Worm (Caenorhabditis elegans) whole organism, L2 larva: ENCODE results near the gene F58B4.5.
A peak's percentile ranks its signal among the peaks of the same experiment; 100 is the strongest.

Experiments
- F13H6.1 ChIP-seq: sonication (generic microtip); optimal IDR thresholded peaks from 2 replicates; lab custom pipeline; 2016; ENCODE audit warnings: missing genetic modification characterization, missing compliant biosample characterization
- R02D3.7 ChIP-seq: fragments of 150-350 bp; optimal IDR thresholded peaks from 2 replicates; lab custom pipeline; 2014; ENCODE audit warnings: missing biosample characterization, missing genetic modification characterization
- Y55F3AM.14 ChIP-seq: fragments of 200-800 bp; sonication (Bioruptor generic); optimal IDR thresholded peaks from 2 replicates; lab custom pipeline; 2018; ENCODE audit warnings: mild to moderate bottlenecking, missing genetic modification characterization, missing compliant biosample characterization
- aly-2 ChIP-seq: fragments of 150-350 bp; optimal IDR thresholded peaks from 2 replicates; lab custom pipeline; 2014; ENCODE audit warnings: missing biosample characterization, missing genetic modification characterization
- ama-1 ChIP-seq: fragments of 150-350 bp; optimal IDR thresholded peaks from 2 replicates; lab custom pipeline; 2018; ENCODE audit warnings: inconsistent platforms
- ceh-16 ChIP-seq: fragments of 150-350 bp; optimal IDR thresholded peaks from 2 replicates; lab custom pipeline; 2014; ENCODE audit warnings: missing biosample characterization, missing genetic modification characterization
- crh-2 ChIP-seq: sonication (generic microtip); optimal IDR thresholded peaks from 2 replicates; lab custom pipeline; 2017; ENCODE audit warnings: missing biosample characterization, missing genetic modification characterization
- dmd-4 ChIP-seq: sonication (generic microtip); optimal IDR thresholded peaks from 2 replicates; lab custom pipeline; 2017; ENCODE audit warnings: missing biosample characterization, missing genetic modification characterization
- elt-1 ChIP-seq: fragments of 150-350 bp; optimal IDR thresholded peaks from 2 replicates; lab custom pipeline; 2014; ENCODE audit warnings: missing biosample characterization, missing genetic modification characterization
- elt-3 ChIP-seq: sonication (generic microtip); optimal IDR thresholded peaks from 2 replicates; lab custom pipeline; 2017; ENCODE audit warnings: missing biosample characterization, missing genetic modification characterization
- fos-1 ChIP-seq: fragments of 150-350 bp; optimal IDR thresholded peaks from 2 replicates; lab custom pipeline; 2014; ENCODE audit warnings: missing biosample characterization, missing genetic modification characterization
- gmeb-1 ChIP-seq: fragments of 150-350 bp; optimal IDR thresholded peaks from 2 replicates; lab custom pipeline; 2014; ENCODE audit warnings: missing biosample characterization, missing genetic modification characterization
- lin-11 ChIP-seq: fragments of 150-350 bp; sonication (generic microtip); optimal IDR thresholded peaks from 2 replicates; lab custom pipeline; 2014; ENCODE audit warnings: missing biosample characterization, missing genetic modification characterization, inconsistent platforms, mixed read lengths
- lin-39 ChIP-seq: fragments of 150-350 bp; optimal IDR thresholded peaks from 2 replicates; lab custom pipeline; 2014; ENCODE audit warnings: missing biosample characterization, missing genetic modification reagents, missing genetic modification characterization
- lsy-2 ChIP-seq, 2 experiments: fragments of 150-350 bp in 1 of 2; sonication (generic microtip) in 1 of 2; optimal IDR thresholded peaks; 2 replicates each; lab custom pipeline; 2014 to 2017; ENCODE audit warnings: missing biosample characterization in 2 of 2, missing genetic modification characterization in 2 of 2
- mab-5 ChIP-seq: fragments of 150-350 bp; optimal IDR thresholded peaks from 2 replicates; lab custom pipeline; 2014; ENCODE audit warnings: missing biosample characterization, missing genetic modification characterization
- mbf-1 ChIP-seq: sonication (generic microtip); optimal IDR thresholded peaks from 2 replicates; lab custom pipeline; 2017; ENCODE audit warnings: missing biosample characterization, missing genetic modification characterization
- mdl-1 ChIP-seq, 2 experiments: fragments of 150-350 bp in 1 of 2; sonication (generic microtip) in 1 of 2; optimal IDR thresholded peaks; 2 replicates each; lab custom pipeline; 2017; ENCODE audit warnings: missing biosample characterization in 2 of 2, missing genetic modification characterization in 2 of 2
- nhr-11 ChIP-seq: fragments of 150-350 bp; optimal IDR thresholded peaks from 2 replicates; lab custom pipeline; 2014; ENCODE audit warnings: missing biosample characterization, missing genetic modification characterization
- nhr-129 ChIP-seq: fragments of 150-350 bp; optimal IDR thresholded peaks from 2 replicates; lab custom pipeline; 2014; ENCODE audit warnings: missing biosample characterization, missing genetic modification characterization
- nhr-21 ChIP-seq: fragments of 150-350 bp; optimal IDR thresholded peaks from 2 replicates; lab custom pipeline; 2014; ENCODE audit warnings: missing biosample characterization, missing genetic modification characterization
- nhr-237 ChIP-seq: fragments of 150-350 bp; optimal IDR thresholded peaks from 2 replicates; lab custom pipeline; 2014; ENCODE audit warnings: missing biosample characterization, missing genetic modification characterization
- nhr-25 ChIP-seq: fragments of 150-350 bp; sonication (generic microtip); optimal IDR thresholded peaks from 3 replicates; lab custom pipeline; 2014; ENCODE audit warnings: missing biosample characterization, missing genetic modification characterization
- nhr-6 ChIP-seq: fragments of 150-350 bp; optimal IDR thresholded peaks from 2 replicates; lab custom pipeline; 2014; ENCODE audit warnings: missing biosample characterization, missing genetic modification characterization
- peb-1 ChIP-seq: fragments of 150-350 bp; optimal IDR thresholded peaks from 2 replicates; lab custom pipeline; 2014; ENCODE audit warnings: missing biosample characterization, missing genetic modification characterization
- sem-4 ChIP-seq: fragments of 150-350 bp; optimal IDR thresholded peaks from 2 replicates; lab custom pipeline; 2014; ENCODE audit warnings: missing biosample characterization, missing genetic modification reagents, missing genetic modification characterization
- sma-3 ChIP-seq: sonication (generic microtip); optimal IDR thresholded peaks from 2 replicates; lab custom pipeline; 2016; ENCODE audit warnings: missing genetic modification reagents, missing genetic modification characterization, missing compliant biosample characterization
- sma-9 ChIP-seq, 2 experiments: fragments of 150-350 bp in 1 of 2; sonication (generic microtip) in 1 of 2; optimal IDR thresholded peaks; 2 replicates each; lab custom pipeline; 2014 to 2016; ENCODE audit warnings: missing genetic modification characterization in 2 of 2, mild to moderate bottlenecking in 1 of 2, missing biosample characterization in 1 of 2, missing compliant biosample characterization in 1 of 2, missing genetic modification reagents in 1 of 2, moderate library complexity in 1 of 2
- snpc-4 ChIP-seq: fragments of 150-350 bp; optimal IDR thresholded peaks from 2 replicates; lab custom pipeline; 2014; ENCODE audit warnings: missing biosample characterization, missing genetic modification characterization
- unc-39 ChIP-seq: fragments of 150-350 bp; optimal IDR thresholded peaks from 2 replicates; lab custom pipeline; 2014; ENCODE audit warnings: missing biosample characterization, missing genetic modification characterization
- unc-55 ChIP-seq: fragments of 150-350 bp; sonication (generic microtip); optimal IDR thresholded peaks from 3 replicates; lab custom pipeline; 2014; ENCODE audit warnings: missing biosample characterization, missing genetic modification reagents, missing genetic modification characterization
- zag-1 ChIP-seq: fragments of 150-350 bp; optimal IDR thresholded peaks from 2 replicates; lab custom pipeline; 2014; ENCODE audit warnings: missing biosample characterization, missing genetic modification characterization
- ztf-1 ChIP-seq: fragments of 200-800 bp; sonication (Bioruptor generic); conservative IDR thresholded peaks from 2 replicates; pipeline ENCODE4 v1.3.6; 2022; ENCODE audit warnings: missing genetic modification characterization, missing compliant biosample characterization
- ztf-11 ChIP-seq: sonication (generic microtip); optimal IDR thresholded peaks from 2 replicates; lab custom pipeline; 2017; ENCODE audit warnings: missing biosample characterization, missing genetic modification characterization
- ztf-4 ChIP-seq: fragments of 150-350 bp; optimal IDR thresholded peaks from 2 replicates; lab custom pipeline; 2014; ENCODE audit warnings: missing biosample characterization, missing genetic modification characterization

The F58B4.5 gene

ce11 chrV:10904795-10905194, 27.7 kb upstream of the F58B4.5 start (continued):
- no peak for TF ChIP-seq elt-1 (tag; lab: Kevin White, UChicago)
- no peak for TF ChIP-seq gmeb-1
- no peak for TF ChIP-seq F13H6.1 (tag; lab: Kevin White, UChicago)
- no peak for TF ChIP-seq nhr-25 (tag; lab: Kevin White, UChicago)
- TF ChIP-seq sma-9 (GFP tag; optimal IDR thresholded peaks at IDR 0.05; lab: Kevin White, UChicago): no peak
- no peak for TF ChIP-seq sma-9 (tag; optimal IDR thresholded peaks at IDR 0.05; lab: Kevin White, UChicago)
- TF ChIP-seq aly-2 (tag; lab: Kevin White, UChicago): no peak
- no peak for TF ChIP-seq ztf-11 (tag; lab: Kevin White, UChicago)
- no peak for TF ChIP-seq ceh-16 (tag; lab: Kevin White, UChicago)
- TF ChIP-seq fos-1 (tag; lab: Kevin White, UChicago): no peak
- no peak for TF ChIP-seq elt-3 (tag; lab: Kevin White, UChicago)
- TF ChIP-seq lin-11 (tag; lab: Kevin White, UChicago): no peak
- peak; percentile 41 for TF ChIP-seq zag-1 (tag; lab: Kevin White, UChicago)
- TF ChIP-seq, all 48 proteins: peak for 6

ce11 chrV:10909071-10909470, 23.4 kb upstream of the F58B4.5 start, which contains the start of gene zzz-1:
zzz-1 (minus strand) TSS chrV:10909171.
- TF ChIP-seq lsy-2 (tag; optimal IDR thresholded peaks at IDR 0.05; lab: Kevin White, UChicago): no peak
- TF ChIP-seq ama-1: no peak
- no peak for TF ChIP-seq snpc-4 (tag; lab: Kevin White, UChicago)
- no peak for TF ChIP-seq R02D3.7
- no peak for TF ChIP-seq ceh-16 (tag; lab: Kevin White, UChicago)
- no peak for TF ChIP-seq nhr-11
- no peak for TF ChIP-seq unc-39 (tag; lab: Kevin White, UChicago)
- no peak for TF ChIP-seq nhr-21
- TF ChIP-seq sma-9 (GFP tag; optimal IDR thresholded peaks at IDR 0.05; lab: Kevin White, UChicago): no peak
- no peak for TF ChIP-seq sma-9 (tag; optimal IDR thresholded peaks at IDR 0.05; lab: Kevin White, UChicago)
- TF ChIP-seq fos-1 (tag; lab: Kevin White, UChicago): no peak
- TF ChIP-seq, all 48 proteins: peak for 0

- TF ChIP-seq sma-3 (no peak), sma-9 (GFP tag; optimal IDR thresholded peaks at IDR 0.05; lab: Kevin White, UChicago) (no peak), sma-9 (tag; optimal IDR thresholded peaks at IDR 0.05; lab: Kevin White, UChicago) (no peak), nhr-237 (tag; lab: Kevin White, UChicago) (no peak), mdl-1 (tag; optimal IDR thresholded peaks at IDR 0.05; lab: Kevin White, UChicago) (no peak), ceh-16 (tag; lab: Kevin White, UChicago) (no peak), sem-4 (tag; lab: Kevin White, UChicago) (no peak), dmd-4 (tag; lab: Kevin White, UChicago) (no peak), ztf-1 (GFP tag; lab: Robert Waterston, UW) (no peak), Y55F3AM.14 (GFP tag; lab: Kevin White, UChicago) (no peak), lin-39 (tag; lab: Kevin White, UChicago) (no peak), crh-2 (tag; lab: Kevin White, UChicago) (no peak), zag-1 (tag; lab: Kevin White, UChicago) (no peak), nhr-25 (tag; lab: Kevin White, UChicago) (no peak), nhr-11 (no peak), mbf-1 (tag; lab: Kevin White, UChicago) (no peak), nhr-129 (tag; lab: Kevin White, UChicago) (no peak), mab-5 (tag; lab: Kevin White, UChicago) (no peak), R02D3.7 (no peak), nhr-6 (tag; lab: Kevin White, UChicago) (no peak)
Observed at ce11 chrV:10909959-10910358, 22.5 kb upstream of the F58B4.5 start.

DNA sequence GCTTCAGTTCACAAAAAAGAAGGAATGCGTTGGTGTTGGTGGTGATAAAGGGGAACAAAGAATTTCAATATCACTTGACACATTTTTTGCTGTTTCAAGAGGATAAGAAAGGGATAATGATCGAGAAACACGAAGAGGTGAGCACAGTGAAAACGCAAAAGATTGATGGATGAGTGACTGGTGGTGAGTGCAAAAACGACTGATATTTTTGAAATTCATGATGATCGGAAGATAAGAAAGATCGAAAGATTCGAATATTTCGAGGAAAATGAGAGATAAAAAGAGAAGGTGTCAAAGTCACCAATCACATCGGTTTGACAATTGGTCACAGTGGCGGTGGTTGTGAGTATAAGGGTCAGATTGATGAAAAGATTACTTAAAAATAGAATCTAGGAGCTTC, 16.6 kb upstream of the F58B4.5 start:
- TF ChIP-seq nhr-25 (tag; lab: Kevin White, UChicago) (no peak), lsy-2 (tag; optimal IDR thresholded peaks at IDR 0.05; lab: Kevin White, UChicago) (no peak), F13H6.1 (tag; lab: Kevin White, UChicago) (peak; percentile 34), nhr-129 (tag; lab: Kevin White, UChicago) (peak; percentile 63), ztf-4 (tag; lab: Kevin White, UChicago) (no peak), unc-55 (GFP tag; lab: Kevin White, UChicago) (no peak), ceh-16 (tag; lab: Kevin White, UChicago) (no peak), peb-1 (tag; lab: Kevin White, UChicago) (no peak), sma-9 (GFP tag; optimal IDR thresholded peaks at IDR 0.05; lab: Kevin White, UChicago) (peak; percentile 12), sma-9 (tag; optimal IDR thresholded peaks at IDR 0.05; lab: Kevin White, UChicago) (no peak)
